Fruit fly (Drosophila melanogaster): Measurements from ENCODE around the gene CG14683.

The CG14683 gene

DNA sequence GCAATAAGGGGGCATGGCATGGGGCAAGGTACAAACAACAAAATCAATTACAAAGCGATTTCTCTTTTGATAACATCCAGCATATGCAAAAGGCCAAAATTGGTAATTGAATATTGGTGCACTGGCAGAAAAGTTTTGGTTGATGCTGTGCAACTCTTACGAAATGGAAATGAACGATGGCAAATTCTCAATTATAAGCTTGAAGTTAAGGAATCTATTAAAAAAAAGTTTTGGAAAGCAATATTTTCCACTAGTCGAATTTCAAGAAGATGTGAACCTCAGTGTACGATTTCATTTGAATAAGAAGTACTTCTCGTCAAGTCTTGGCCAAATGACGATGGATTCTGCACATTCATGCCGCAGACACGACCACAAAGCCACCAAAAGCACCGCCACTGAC is 40.5 kb upstream of the CG14683 start (continued):
- TF ChIP-seq CG6175 (GFP tag; IDR thresholded peaks at IDR 0.05) (no peak), row (GFP tag; IDR thresholded peaks at IDR 0.05) (peak; percentile 39; the same call in 2 of the 3 replicates), Nf-YA (GFP tag; IDR thresholded peaks at IDR 0.05) (no peak), Bteb2 (GFP tag; optimal IDR thresholded peaks at IDR 0.05) (no peak), Optix (GFP tag; IDR thresholded peaks at IDR 0.05) (no peak), CG4282 (GFP tag; optimal IDR thresholded peaks at IDR 0.05) (no peak), H2.0 (GFP tag; IDR thresholded peaks at IDR 0.05) (no peak), sim (GFP tag; IDR thresholded peaks at IDR 0.05) (no peak), ERR (GFP tag; optimal IDR thresholded peaks at IDR 0.05) (no peak), usp (GFP tag; optimal IDR thresholded peaks at IDR 0.05) (no peak), CG3407 (GFP tag; optimal IDR thresholded peaks at IDR 0.05) (no peak), dimm (GFP tag; IDR thresholded peaks at IDR 0.05) (no peak), hb (GFP tag; IDR thresholded peaks at IDR 0.05; ENCODE audit: partially characterized antibody) (no peak), CG30020 (tag; optimal IDR thresholded peaks at IDR 0.05) (no peak), tap (tag; optimal IDR thresholded peaks at IDR 0.05) (no peak), pan (optimal IDR thresholded peaks at IDR 0.05) (no peak), pan (GFP tag; optimal IDR thresholded peaks at IDR 0.05 in 1 of 2, IDR thresholded peaks at IDR 0.05 in 1 of 2) (peak in 1 of 2 experiments; percentile 52), CG10565 (GFP tag; optimal IDR thresholded peaks at IDR 0.05) (no peak), ase (GFP tag; IDR thresholded peaks at IDR 0.05) (0 out of 3 replicates have a peak, but pooled peaks have one; percentile 26), NC2α (GFP tag; optimal IDR thresholded peaks at IDR 0.05) (no peak), unpg (GFP tag; optimal IDR thresholded peaks at IDR 0.05) (peak; percentile 24), knrl (GFP tag; IDR thresholded peaks at IDR 0.05; ENCODE audit: partially characterized antibody) (no peak), dmrt99B (tag; optimal IDR thresholded peaks at IDR 0.05) (peak; percentile 36), CG1233 (GFP tag; optimal IDR thresholded peaks at IDR 0.05) (no peak), CG2678 (tag; optimal IDR thresholded peaks at IDR 0.05) (peak; percentile 37), Mes4 (GFP tag; optimal IDR thresholded peaks at IDR 0.05) (no peak), bowl (GFP tag; IDR thresholded peaks at IDR 0.05) (no peak), bab2 (GFP tag; optimal IDR thresholded peaks at IDR 0.05) (peak; percentile 3), CG15601 (tag; optimal IDR thresholded peaks at IDR 0.05) (peak; percentile 6), nmo (GFP tag; optimal IDR thresholded peaks at IDR 0.05) (peak; percentile 32), E2f1 (GFP tag; IDR thresholded peaks at IDR 0.05) (0 out of 2 replicates have a peak, but pooled peaks have one; percentile 31), CG10654 (GFP tag; optimal IDR thresholded peaks at IDR 0.05) (no peak), CG6272 (GFP tag; IDR thresholded peaks at IDR 0.05) (no peak), sob (GFP tag; IDR thresholded peaks at IDR 0.05) (no peak), CG34422 (GFP tag; IDR thresholded peaks at IDR 0.05) (no peak), pb (GFP tag; optimal IDR thresholded peaks at IDR 0.05) (no peak), lab (GFP tag; optimal IDR thresholded peaks at IDR 0.05) (peak; percentile 21), CG2116 (GFP tag; optimal IDR thresholded peaks at IDR 0.05) (no peak), CG12744 (GFP tag; optimal IDR thresholded peaks at IDR 0.05) (no peak), CG3726 (GFP tag; IDR thresholded peaks at IDR 0.05) (no peak), Fer1 (GFP tag; optimal IDR thresholded peaks at IDR 0.05) (no peak), zf30C (GFP tag; optimal IDR thresholded peaks at IDR 0.05) (no peak), CG12155 (GFP tag; optimal IDR thresholded peaks at IDR 0.05) (no peak), exex (tag; optimal IDR thresholded peaks at IDR 0.05) (no peak), crc (GFP tag; optimal IDR thresholded peaks at IDR 0.05) (no peak), Atf6 (GFP tag; IDR thresholded peaks at IDR 0.05) (peak; percentile 28; the same call in 1 of the 2 replicates), NfI (GFP tag; optimal IDR thresholded peaks at IDR 0.05) (no peak), CG10321 (GFP tag; IDR thresholded peaks at IDR 0.05) (no peak), CG32772 (GFP tag; IDR thresholded peaks at IDR 0.05) (peak; percentile 50; the same call in 1 of the 2 replicates), CG4424 (GFP tag; optimal IDR thresholded peaks at IDR 0.05) (peak; percentile 37), tin (GFP tag; optimal IDR thresholded peaks at IDR 0.05) (peak; percentile 6), sr (GFP tag; IDR thresholded peaks at IDR 0.05) (no peak), Hr78 (GFP tag; optimal IDR thresholded peaks at IDR 0.05) (no peak)

Data from whole organism, embryonic.